Fruit fly (Drosophila melanogaster): ENCODE measurements around the gene CG32706.

- TF ChIP-seq CTCF (optimal IDR thresholded peaks at IDR 0.05) (no peak), CG8478 (optimal IDR thresholded peaks at IDR 0.05) (no peak)
These were observed 26.9 kb upstream of the CG32706 start for dm6 chrX:9060078-9060477.
